Worm (Caenorhabditis elegans) whole organism, young adult: ENCODE results near the gene F40F8.1.

Experiments used
- F33H1.4 ChIP-seq: fragments of 200-800 bp; sonication (Bioruptor generic); IDR thresholded peaks from 2 replicates; pipeline ENCODE4 v1.3.6; 2022; ENCODE audit warnings: missing genetic modification reagents, missing genetic modification characterization, missing compliant biosample characterization
- ZK185.1 ChIP-seq: sonication (generic microtip); optimal IDR thresholded peaks from 2 replicates; lab custom pipeline; 2016; ENCODE audit warnings: mild to moderate bottlenecking, missing genetic modification characterization, missing compliant biosample characterization; ENCODE audit not compliant: poor library complexity, severe bottlenecking
- ama-1 ChIP-seq, 3 experiments: fragments of 150-350 bp in 1 of 3; sonication (generic microtip) in 2 of 3; optimal IDR thresholded peaks; 2 replicates each; lab custom pipeline; 2014 to 2018; ENCODE audit warnings: missing biosample characterization in 2 of 3, missing genetic modification characterization in 2 of 3, missing genetic modification reagents in 2 of 3
- hlh-26 ChIP-seq: fragments of 200-800 bp; sonication (Bioruptor generic); conservative IDR thresholded peaks from 2 replicates; pipeline ENCODE4 v1.3.6; 2022; ENCODE audit warnings: missing genetic modification reagents, missing genetic modification characterization, missing compliant biosample characterization
- lin-40 ChIP-seq: sonication (generic microtip); optimal IDR thresholded peaks from 2 replicates; lab custom pipeline; 2016; ENCODE audit warnings: missing genetic modification characterization, mild to moderate bottlenecking, missing compliant biosample characterization, missing genotype, missing genetic modification reagents
- lsy-27 ChIP-seq: sonication (generic microtip); optimal IDR thresholded peaks from 2 replicates; lab custom pipeline; 2017; ENCODE audit warnings: missing genetic modification characterization, mild to moderate bottlenecking, missing compliant biosample characterization, antibody characterized with exemption, missing genotype, borderline replicate concordance; ENCODE audit not compliant: insufficient read depth
- unc-62 ChIP-seq: fragments of 150-350 bp; optimal IDR thresholded peaks from 2 replicates; lab custom pipeline; 2014; ENCODE audit warnings: missing biosample characterization, missing genetic modification reagents, missing genetic modification characterization

DNA sequence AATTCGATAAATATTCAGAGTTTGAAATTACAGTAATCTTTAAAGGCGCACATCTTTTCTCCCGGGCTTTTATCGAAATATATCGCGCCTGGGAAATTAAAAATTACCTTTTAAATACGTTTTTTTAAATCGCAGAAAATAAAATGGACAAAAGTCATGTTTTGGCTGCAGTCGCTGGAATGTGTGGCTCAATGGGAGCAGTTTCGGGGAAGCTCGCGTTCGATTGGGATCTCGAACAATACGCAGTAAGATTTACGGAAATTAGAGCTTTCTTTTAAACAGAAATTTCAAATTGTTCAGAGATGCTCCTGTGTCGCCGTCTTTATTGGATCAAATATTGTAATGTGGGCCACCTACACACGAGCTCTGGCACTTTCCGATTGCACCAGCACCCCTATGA is 2.1 kb downstream of the F40F8.1 start, which contains the start of gene F40F8.12:
- TF ChIP-seq ama-1 (optimal IDR thresholded peaks at IDR 0.05; lab: Kevin White, UChicago) (no peak), ama-1 (GFP tag; optimal IDR thresholded peaks at IDR 0.05; lab: Kevin White, UChicago) (no peak), ZK185.1 (tag; lab: Kevin White, UChicago) (no peak), F33H1.4 (GFP tag; lab: Robert Waterston, UW) (no peak), unc-62 (GFP tag; lab: Kevin White, UChicago) (no peak), lin-40 (no peak), lsy-27 (tag; lab: Kevin White, UChicago) (no peak), hlh-26 (GFP tag; lab: Robert Waterston, UW) (no peak)
